Worm (Caenorhabditis elegans): ENCODE results near the gene R07B7.6.

ce11 chrV:12084216-12084615, 9.4 kb upstream of the R07B7.6 start, which contains the start of gene R07B7.8:
- TF ChIP-seq him-1 (tag; optimal IDR thresholded peaks at IDR 0.05) (no peak), dao-5 (tag; optimal IDR thresholded peaks at IDR 0.05) (no peak), W03F9.2 (tag; optimal IDR thresholded peaks at IDR 0.05) (no peak)
